Worm (Caenorhabditis elegans) whole organism, L1 larva: Measurements from ENCODE around the gene sup-36.

Source experiments
- C16A3.4 ChIP-seq: fragments of 150-350 bp; optimal IDR thresholded peaks from 2 replicates; lab custom pipeline; 2014; ENCODE audit warnings: missing biosample characterization, missing genetic modification characterization
- F16B12.6 ChIP-seq: fragments of 150-350 bp; optimal IDR thresholded peaks from 2 replicates; lab custom pipeline; 2014; ENCODE audit warnings: missing biosample characterization, missing genetic modification characterization
- Y116A8C.19 ChIP-seq: sonication (generic microtip); optimal IDR thresholded peaks from 2 replicates; lab custom pipeline; 2016; ENCODE audit warnings: missing compliant biosample characterization, missing genetic modification characterization, borderline replicate concordance
- aha-1 ChIP-seq: fragments of 150-350 bp; optimal IDR thresholded peaks from 2 replicates; lab custom pipeline; 2014; ENCODE audit warnings: missing biosample characterization, missing genetic modification characterization
- ama-1 ChIP-seq: fragments of 150-350 bp; optimal IDR thresholded peaks from 2 replicates; lab custom pipeline; 2014
- ceh-63 ChIP-seq: fragments of 200-800 bp; sonication (Bioruptor generic); optimal IDR thresholded peaks from 2 replicates; lab custom pipeline; 2018; ENCODE audit warnings: mild to moderate bottlenecking, missing genetic modification characterization, missing compliant biosample characterization
- ceh-8 ChIP-seq: fragments of 200-800 bp; sonication (Bioruptor generic); optimal IDR thresholded peaks from 2 replicates; lab custom pipeline; 2018; ENCODE audit warnings: mild to moderate bottlenecking, missing genetic modification characterization, moderate library complexity, missing compliant biosample characterization
- ceh-82 ChIP-seq, 3 experiments: fragments of 150-350 bp in 1 of 3; sonication (generic microtip) in 2 of 3; optimal IDR thresholded peaks; 2 replicates each; lab custom pipeline; 2014 to 2017; ENCODE audit warnings: missing biosample characterization in 3 of 3, missing genetic modification characterization in 3 of 3
- ceh-90 ChIP-seq: sonication (generic microtip); optimal IDR thresholded peaks from 2 replicates; lab custom pipeline; 2016; ENCODE audit warnings: missing genetic modification characterization, missing compliant biosample characterization
- efl-3 ChIP-seq: fragments of 200-800 bp; sonication (Bioruptor generic); optimal IDR thresholded peaks from 2 replicates; lab custom pipeline; 2018; ENCODE audit warnings: mild to moderate bottlenecking, missing genetic modification characterization, missing compliant biosample characterization
- egl-13 ChIP-seq: sonication (generic microtip); optimal IDR thresholded peaks from 2 replicates; lab custom pipeline; 2016; ENCODE audit warnings: missing genotype, missing genetic modification reagents, missing genetic modification characterization, missing compliant biosample characterization
- ets-5 ChIP-seq: fragments of 200-800 bp; sonication (Bioruptor generic); IDR thresholded peaks from 2 replicates; pipeline ENCODE4 v1.3.6; 2022; ENCODE audit warnings: missing genetic modification characterization, missing compliant biosample characterization
- fkh-10 ChIP-seq: sonication (generic microtip); optimal IDR thresholded peaks from 2 replicates; lab custom pipeline; 2017; ENCODE audit warnings: missing biosample characterization, missing genetic modification reagents, missing genetic modification characterization
- fkh-4 ChIP-seq: sonication (generic microtip); optimal IDR thresholded peaks from 2 replicates; lab custom pipeline; 2016; ENCODE audit warnings: missing compliant biosample characterization, missing genetic modification characterization, borderline replicate concordance
- fos-1 ChIP-seq: fragments of 150-350 bp; optimal IDR thresholded peaks from 2 replicates; lab custom pipeline; 2014; ENCODE audit warnings: missing biosample characterization, missing genetic modification characterization
- hpl-2 ChIP-seq: fragments of 150-350 bp; optimal IDR thresholded peaks from 2 replicates; lab custom pipeline; 2014; ENCODE audit warnings: missing biosample characterization, missing genetic modification reagents, missing genetic modification characterization
- irx-1 ChIP-seq: sonication (generic microtip); optimal IDR thresholded peaks from 2 replicates; lab custom pipeline; 2016; ENCODE audit warnings: missing genetic modification characterization, missing compliant biosample characterization
- isw-1 ChIP-seq: fragments of 200-800 bp; sonication (Bioruptor generic); IDR thresholded peaks from 2 replicates; pipeline ENCODE4 v1.3.6; 2022; ENCODE audit warnings: missing genetic modification characterization, missing compliant biosample characterization
- jun-1 ChIP-seq: fragments of 150-350 bp; optimal IDR thresholded peaks from 2 replicates; lab custom pipeline; 2014; ENCODE audit warnings: missing biosample characterization, missing genetic modification reagents, missing genetic modification characterization
- lin-14 ChIP-seq: fragments of 200-800 bp; sonication (Bioruptor generic); optimal IDR thresholded peaks from 2 replicates; lab custom pipeline; 2018; ENCODE audit warnings: mild to moderate bottlenecking, missing genetic modification characterization, moderate library complexity, missing compliant biosample characterization
- lin-15B ChIP-seq: fragments of 150-350 bp; sonication (generic microtip); optimal IDR thresholded peaks from 3 replicates; lab custom pipeline; 2014; ENCODE audit warnings: missing biosample characterization, missing genetic modification characterization
- lin-35 ChIP-seq, 2 experiments: fragments of 150-350 bp; optimal IDR thresholded peaks; 2 replicates each; lab custom pipeline; 2014; ENCODE audit warnings: missing biosample characterization in 2 of 2, missing genetic modification characterization in 2 of 2, missing genetic modification reagents in 2 of 2
- nhr-11 ChIP-seq: fragments of 150-350 bp; optimal IDR thresholded peaks from 2 replicates; lab custom pipeline; 2014; ENCODE audit warnings: missing biosample characterization, missing genetic modification characterization
- nhr-12 ChIP-seq: sonication (generic microtip); optimal IDR thresholded peaks from 2 replicates; lab custom pipeline; 2017; ENCODE audit warnings: missing biosample characterization, missing genetic modification characterization
- nhr-237 ChIP-seq: fragments of 150-350 bp; optimal IDR thresholded peaks from 2 replicates; lab custom pipeline; 2014; ENCODE audit warnings: missing biosample characterization, missing genetic modification characterization
- nhr-28 ChIP-seq: fragments of 150-350 bp; optimal IDR thresholded peaks from 2 replicates; lab custom pipeline; 2014; ENCODE audit warnings: missing biosample characterization, missing genetic modification characterization
- nhr-47 ChIP-seq: sonication (generic microtip); optimal IDR thresholded peaks from 2 replicates; lab custom pipeline; 2016; ENCODE audit warnings: mild to moderate bottlenecking, missing genetic modification characterization, moderate library complexity, missing compliant biosample characterization
- nhr-71 ChIP-seq: sonication (generic microtip); optimal IDR thresholded peaks from 2 replicates; lab custom pipeline; 2016; ENCODE audit warnings: mild to moderate bottlenecking, missing genetic modification characterization, moderate library complexity, missing compliant biosample characterization
- nhr-76 ChIP-seq: sonication (generic microtip); optimal IDR thresholded peaks from 2 replicates; lab custom pipeline; 2017; ENCODE audit warnings: missing biosample characterization, missing genetic modification characterization
- pag-3 ChIP-seq: sonication (generic microtip); optimal IDR thresholded peaks from 2 replicates; lab custom pipeline; 2017; ENCODE audit warnings: missing genetic modification characterization, mild to moderate bottlenecking, missing compliant biosample characterization, antibody characterized with exemption, borderline replicate concordance; ENCODE audit not compliant: insufficient read depth
- pax-3 ChIP-seq: fragments of 200-800 bp; sonication (Bioruptor generic); optimal IDR thresholded peaks from 2 replicates; lab custom pipeline; 2018; ENCODE audit warnings: mild to moderate bottlenecking, missing genetic modification characterization, moderate library complexity, missing compliant biosample characterization
- snpc-4 ChIP-seq: fragments of 150-350 bp; optimal IDR thresholded peaks from 2 replicates; lab custom pipeline; 2014; ENCODE audit warnings: missing biosample characterization, missing genetic modification characterization
- sptf-1 ChIP-seq: fragments of 150-350 bp; optimal IDR thresholded peaks from 2 replicates; lab custom pipeline; 2014; ENCODE audit warnings: missing biosample characterization, missing genetic modification characterization
- sup-37 ChIP-seq: fragments of 200-800 bp; sonication (Bioruptor generic); optimal IDR thresholded peaks from 2 replicates; lab custom pipeline; 2018; ENCODE audit warnings: mild to moderate bottlenecking, missing genetic modification characterization, missing compliant biosample characterization
- swsn-7 ChIP-seq: sonication (generic microtip); optimal IDR thresholded peaks from 2 replicates; lab custom pipeline; 2016; ENCODE audit warnings: missing genetic modification characterization, missing compliant biosample characterization
- unc-130 ChIP-seq: fragments of 150-350 bp; optimal IDR thresholded peaks from 2 replicates; lab custom pipeline; 2017; ENCODE audit warnings: missing biosample characterization, missing genetic modification characterization, inconsistent platforms
- unc-30 ChIP-seq: sonication (generic microtip); optimal IDR thresholded peaks from 2 replicates; lab custom pipeline; 2017; ENCODE audit warnings: missing biosample characterization, missing genetic modification characterization
- unc-86 ChIP-seq: sonication (generic microtip); optimal IDR thresholded peaks from 2 replicates; lab custom pipeline; 2016; ENCODE audit warnings: missing genetic modification characterization, missing compliant biosample characterization
- unc-98 ChIP-seq: fragments of 200-800 bp; sonication (Bioruptor generic); IDR thresholded peaks from 2 replicates; pipeline ENCODE4 v1.3.6; 2022; ENCODE audit warnings: missing genetic modification characterization, missing compliant biosample characterization
- vab-15 ChIP-seq: sonication (generic microtip); optimal IDR thresholded peaks from 2 replicates; lab custom pipeline; 2017; ENCODE audit warnings: missing genotype, mild to moderate bottlenecking, missing genetic modification characterization, missing compliant biosample characterization
- xbp-1 ChIP-seq: sonication (generic microtip); optimal IDR thresholded peaks from 2 replicates; lab custom pipeline; 2016; ENCODE audit warnings: missing genetic modification characterization, missing compliant biosample characterization
- zag-1 ChIP-seq: fragments of 150-350 bp; optimal IDR thresholded peaks from 2 replicates; lab custom pipeline; 2014; ENCODE audit warnings: missing biosample characterization, missing genetic modification characterization
- ztf-11 ChIP-seq, 2 experiments: sonication (generic microtip); optimal IDR thresholded peaks; 2 replicates each; lab custom pipeline; 2016 to 2017; ENCODE audit warnings: missing genetic modification characterization in 2 of 2, missing biosample characterization in 1 of 2, missing compliant biosample characterization in 1 of 2

The sup-36 gene

DNA sequence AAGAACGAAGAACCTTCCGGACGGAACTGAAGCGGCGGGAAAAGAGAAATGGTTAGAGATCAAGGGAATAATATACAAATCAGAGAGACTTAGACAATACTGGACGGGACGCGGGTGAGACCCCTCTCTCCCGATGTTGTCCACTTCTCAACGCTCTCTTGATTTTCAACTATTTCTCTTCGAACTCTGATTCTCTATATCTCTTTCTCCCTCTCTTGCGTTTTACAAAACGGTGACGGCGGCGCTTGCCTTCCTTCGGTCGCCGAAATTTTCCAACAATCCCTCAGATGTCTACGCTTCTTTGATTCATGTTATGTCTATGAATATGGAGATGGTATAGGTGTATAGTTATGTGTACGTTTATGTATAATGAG is 24.8 kb upstream of the sup-36 start (continued):
- no peak for TF ChIP-seq jun-1
- TF ChIP-seq sup-37 (GFP tag; lab: Kevin White, UChicago): no peak
- no peak for TF ChIP-seq nhr-12 (tag; lab: Kevin White, UChicago)
- no peak for TF ChIP-seq unc-86
- TF ChIP-seq hpl-2 (GFP tag; lab: Kevin White, UChicago): no peak
- no peak for TF ChIP-seq isw-1 (GFP tag; lab: Robert Waterston, UW)
- peak; percentile 80 for TF ChIP-seq lin-14 (GFP tag; lab: Kevin White, UChicago)
- TF ChIP-seq fkh-4 (tag; lab: Kevin White, UChicago): no peak
- TF ChIP-seq nhr-71 (tag; lab: Kevin White, UChicago): peak; percentile 77
- no peak for TF ChIP-seq efl-3 (GFP tag; lab: Kevin White, UChicago)
- no peak for TF ChIP-seq nhr-237
- TF ChIP-seq swsn-7 (tag; lab: Kevin White, UChicago): peak; percentile 53
- TF ChIP-seq aha-1 (tag; lab: Kevin White, UChicago): no peak
- no peak for TF ChIP-seq ztf-11 (tag; optimal IDR thresholded peaks at IDR 0.05; lab: Kevin White, UChicago)
- no peak for TF ChIP-seq lin-15B (tag; lab: Kevin White, UChicago)
- no peak for TF ChIP-seq fkh-10
- no peak for TF ChIP-seq ama-1 (lab: Kevin White, UChicago)
- TF ChIP-seq sptf-1 (tag; lab: Kevin White, UChicago): no peak
- no peak for TF ChIP-seq pag-3 (tag; lab: Kevin White, UChicago)
- TF ChIP-seq unc-98 (GFP tag; lab: Robert Waterston, UW): no peak
- no peak for TF ChIP-seq zag-1 (tag; lab: Kevin White, UChicago)
- no peak for TF ChIP-seq nhr-28 (tag; lab: Kevin White, UChicago)
- TF ChIP-seq nhr-11 (tag; lab: Kevin White, UChicago): no peak
- no peak for TF ChIP-seq nhr-76 (tag; lab: Kevin White, UChicago)
- TF ChIP-seq nhr-47 (tag; lab: Kevin White, UChicago): peak; percentile 47
- TF ChIP-seq unc-130 (tag; lab: Kevin White, UChicago): no peak
- no peak for TF ChIP-seq unc-30 (tag; lab: Kevin White, UChicago)
- TF ChIP-seq ceh-8 (GFP tag; lab: Kevin White, UChicago): no peak
- no peak for TF ChIP-seq egl-13
- peak; percentile 46 for TF ChIP-seq xbp-1 (tag; lab: Kevin White, UChicago)
- no peak for TF ChIP-seq ceh-63 (GFP tag; lab: Kevin White, UChicago)

DNA sequence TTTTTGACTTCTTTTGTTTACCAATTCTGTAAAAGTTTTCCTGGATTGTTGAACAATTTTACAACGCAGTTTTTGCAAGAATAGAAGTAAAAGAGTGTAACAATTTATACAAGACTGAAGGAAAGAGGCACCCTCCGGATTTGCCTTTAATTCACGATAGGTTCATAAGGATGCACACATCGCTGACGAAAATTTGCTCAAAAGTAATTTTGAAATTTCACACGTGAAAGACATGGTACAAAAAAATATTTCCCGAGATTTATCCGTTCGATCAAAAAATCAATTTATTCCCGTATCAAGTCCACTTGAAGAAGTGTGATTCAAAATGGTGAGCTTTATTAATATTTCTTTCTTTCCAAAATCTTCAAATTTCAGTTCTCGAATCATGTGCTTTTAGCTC is 23.6 kb upstream of the sup-36 start, which contains the start of gene C43G2.3:
TSS of gene C43G2.3 (plus strand) at position 301 of the 400 bp plus-strand sequence.
- TF ChIP-seq Y116A8C.19 (tag; lab: Kevin White, UChicago) (no peak), pax-3 (tag; lab: Kevin White, UChicago) (no peak), fos-1 (tag; lab: Kevin White, UChicago) (no peak), unc-98 (GFP tag; lab: Robert Waterston, UW) (no peak), ceh-90 (tag; lab: Kevin White, UChicago) (no peak), snpc-4 (tag; lab: Kevin White, UChicago) (no peak), vab-15 (no peak), hpl-2 (GFP tag; lab: Kevin White, UChicago) (no peak), isw-1 (GFP tag; lab: Robert Waterston, UW) (no peak), nhr-12 (tag; lab: Kevin White, UChicago) (no peak), lin-15B (tag; lab: Kevin White, UChicago) (no peak), C16A3.4 (tag; lab: Kevin White, UChicago) (no peak), unc-30 (tag; lab: Kevin White, UChicago) (no peak), irx-1 (tag; lab: Kevin White, UChicago) (no peak), ets-5 (GFP tag; lab: Robert Waterston, UW) (no peak), F16B12.6 (tag; lab: Kevin White, UChicago) (no peak), lin-35 (GFP tag; optimal IDR thresholded peaks at IDR 0.05; lab: Kevin White, UChicago) (no peak), ceh-82 (tag; optimal IDR thresholded peaks at IDR 0.05; lab: Kevin White, UChicago) (no peak), ztf-11 (tag; optimal IDR thresholded peaks at IDR 0.05; lab: Kevin White, UChicago) (no peak)
- TF ChIP-seq, all 84 proteins: peak for 0
